Fruit fly (Drosophila melanogaster): Measurements from ENCODE around the gene Asciz.

DNA sequence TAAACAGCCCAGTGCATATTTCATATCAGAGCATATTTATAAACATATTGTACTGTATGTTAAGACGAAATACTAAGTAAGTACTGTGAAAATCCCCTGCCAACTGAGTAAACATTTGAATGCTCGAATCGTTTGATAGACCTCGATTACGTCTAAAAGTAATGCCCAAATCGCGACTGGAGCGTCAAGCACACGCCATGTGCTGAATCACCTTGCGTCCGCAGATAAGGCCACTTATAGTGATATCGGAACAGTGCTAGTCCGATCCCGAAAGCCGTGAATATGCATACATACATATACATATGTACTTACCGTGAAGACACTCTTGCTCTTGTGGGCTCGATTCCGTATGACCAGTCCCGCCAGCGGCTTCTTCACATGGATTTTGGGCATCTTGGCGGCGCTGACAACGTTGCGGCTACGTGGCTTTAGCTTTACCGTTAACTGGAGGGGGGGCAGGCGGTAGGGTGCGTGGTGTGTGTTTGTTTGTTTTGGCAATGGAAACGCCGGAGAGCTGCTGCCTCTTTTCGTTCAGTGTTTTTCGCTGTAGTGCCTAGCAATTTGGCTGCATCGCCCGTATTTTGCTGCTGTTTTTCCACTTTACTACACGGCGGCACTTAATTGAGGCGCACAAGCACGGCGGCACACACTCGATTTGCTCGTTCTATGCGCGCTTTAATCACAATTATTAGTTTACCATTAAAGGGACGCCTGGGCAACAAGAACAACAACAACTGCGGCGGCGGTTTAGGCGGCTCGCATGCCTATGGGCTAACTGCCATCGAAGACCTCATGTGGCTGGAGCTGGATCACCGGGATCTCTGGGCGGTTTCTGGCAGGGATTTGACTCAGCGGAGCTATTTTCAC, 23.3 kb downstream of the Asciz start:
- TF ChIP-seq psq (optimal IDR thresholded peaks at IDR 0.05) = no peak
- no peak for TF ChIP-seq Dll (optimal IDR thresholded peaks at IDR 0.05)
- TF ChIP-seq usp (GFP tag; optimal IDR thresholded peaks at IDR 0.05) = no peak
- TF ChIP-seq EcR (GFP tag; optimal IDR thresholded peaks at IDR 0.05) = no peak
- no peak for TF ChIP-seq pan (optimal IDR thresholded peaks at IDR 0.05)

Measured in whole organism.